Fruit fly (Drosophila melanogaster) whole organism, larva: ENCODE results near the gene Tfb5.

Experiments used
- noc ChIP-seq: fragments of 200-800 bp; sonication (Bioruptor generic); optimal IDR thresholded peaks from 3 replicates; lab custom pipeline; 2019; ENCODE audit warnings: missing biosample characterization, mild to moderate bottlenecking, missing genetic modification characterization, moderate library complexity

Tfb5 gene

DNA sequence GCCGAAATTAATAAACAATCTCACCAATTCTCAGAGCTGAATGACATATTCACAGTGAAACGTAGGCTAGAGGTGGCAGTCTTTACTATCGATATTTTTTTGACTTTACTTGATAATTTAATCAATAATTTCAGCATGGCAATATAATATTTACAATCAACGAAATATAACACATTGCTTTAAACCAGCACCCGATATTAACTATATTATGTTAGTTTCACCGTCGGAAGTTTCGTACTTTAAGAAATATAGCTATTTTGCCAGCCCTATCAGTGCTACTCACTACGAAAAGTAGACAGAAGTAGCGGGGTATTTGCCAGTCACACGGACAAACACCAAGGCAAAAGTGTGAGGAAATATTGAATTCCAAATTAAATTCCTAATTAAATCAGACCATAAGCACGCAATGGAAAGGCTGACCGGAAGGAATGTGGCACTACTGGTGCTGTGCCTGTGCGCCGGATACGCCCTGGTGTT lies at the start of gene Tfb5, which contains the start of the genes CG31917 and SelT:
Gene Tfb5, minus strand, starts transcription at position 51 of the 477 bp plus-strand sequence.
Gene CG31917, minus strand, starts transcription at position 51 of the 477 bp plus-strand sequence.
Gene SelT, plus strand, starts transcription at position 139 of the 477 bp plus-strand sequence.
- TF ChIP-seq noc, result peak; percentile 78

DNA sequence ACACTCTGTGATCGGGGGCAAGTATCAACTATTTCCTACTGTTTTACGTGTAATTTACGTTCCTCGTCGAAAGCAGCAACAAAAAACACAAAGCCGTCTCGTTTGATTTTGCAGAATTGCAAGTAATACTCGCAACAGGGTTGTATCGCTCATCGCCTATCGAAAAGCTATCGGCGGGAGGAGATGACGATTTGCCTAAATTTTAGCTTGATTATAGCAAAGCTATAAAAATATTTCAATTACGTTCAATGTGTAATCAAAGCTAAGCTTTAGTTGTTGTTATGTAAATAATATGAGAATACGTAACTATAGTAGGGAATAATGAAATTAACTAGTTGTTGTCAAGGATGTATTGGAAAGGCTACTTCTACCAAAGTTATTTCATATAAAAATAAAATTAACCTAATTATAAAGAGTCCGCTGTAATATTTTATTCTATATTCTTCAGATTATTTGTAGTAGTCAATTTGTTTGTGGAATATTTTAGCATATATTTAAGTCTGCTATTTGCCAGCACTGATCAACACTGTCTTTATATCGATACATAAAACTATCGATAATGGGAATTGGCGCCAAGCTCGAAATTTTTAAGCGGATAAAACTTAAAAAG lies 49.1 kb upstream of the Tfb5 start, which contains the start of gene Rpn11:
Gene Rpn11, minus strand, starts transcription at position 146 of the 610 bp plus-strand sequence.
- peak; percentile 63 for TF ChIP-seq noc

DNA sequence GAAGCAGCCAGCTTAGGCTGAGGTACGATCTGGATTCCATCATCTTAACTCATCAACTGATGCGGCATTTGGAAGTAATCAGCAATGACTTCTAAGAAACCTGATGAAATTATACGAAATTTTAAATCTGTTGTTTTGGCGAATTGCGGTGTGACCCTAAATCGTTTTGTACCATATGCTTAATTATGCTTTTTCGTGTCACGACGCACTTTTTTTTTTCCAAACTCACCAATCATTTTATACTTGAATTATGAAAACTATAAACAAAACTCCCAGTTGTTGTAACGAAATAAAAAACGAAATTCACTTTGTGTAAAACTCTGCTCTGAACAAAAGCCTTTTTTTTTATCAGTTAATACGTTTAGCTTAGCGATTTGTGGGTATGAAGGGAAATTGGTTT lies 47.5 kb upstream of the Tfb5 start, which contains the start of gene Nepl3:
Gene Nepl3, minus strand, starts transcription at position 155 of the 400 bp plus-strand sequence.
- no peak for TF ChIP-seq noc

DNA sequence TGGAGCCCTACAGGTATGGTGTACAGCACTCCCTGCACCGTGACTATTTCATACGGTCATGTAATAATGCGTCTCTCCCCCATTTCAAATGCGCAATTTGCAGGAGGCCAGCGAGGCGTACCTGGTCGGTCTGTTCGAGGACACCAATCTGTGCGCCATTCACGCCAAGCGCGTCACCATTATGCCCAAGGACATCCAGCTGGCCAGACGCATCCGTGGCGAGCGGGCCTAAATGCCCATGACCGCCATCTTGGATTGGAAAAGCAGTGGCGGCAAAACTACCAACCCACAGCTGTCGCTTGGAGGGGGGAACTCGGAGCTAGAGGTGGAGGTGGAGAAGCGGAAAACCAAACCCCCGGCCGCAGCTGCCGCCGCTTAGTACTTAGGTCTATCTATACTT lies 44.9 kb upstream of the Tfb5 start:
- TF ChIP-seq noc, result no peak

DNA sequence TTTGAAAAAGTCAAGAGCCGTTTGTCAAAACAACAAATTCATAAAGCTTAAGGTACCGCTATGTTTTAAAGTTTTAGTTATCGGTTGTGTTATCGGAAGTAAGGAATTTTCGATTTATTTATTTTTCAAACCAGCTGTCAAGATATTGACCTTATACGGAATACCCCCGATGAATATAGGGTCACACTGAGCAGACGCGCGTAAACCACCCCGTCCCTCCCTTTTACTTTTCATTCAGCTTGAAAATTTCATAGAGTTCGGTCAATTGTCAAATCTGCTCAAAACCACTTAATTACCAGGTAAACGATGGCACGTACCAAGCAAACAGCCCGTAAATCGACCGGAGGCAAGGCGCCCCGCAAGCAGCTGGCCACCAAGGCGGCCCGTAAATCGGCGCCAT lies 44.3 kb upstream of the Tfb5 start, which contains the start of the genes CG14036 and His3.3A:
Gene CG14036, minus strand, starts transcription at position 64 of the 400 bp plus-strand sequence.
Gene His3.3A, plus strand, starts transcription at position 106 of the 400 bp plus-strand sequence.
- no peak for TF ChIP-seq noc

DNA sequence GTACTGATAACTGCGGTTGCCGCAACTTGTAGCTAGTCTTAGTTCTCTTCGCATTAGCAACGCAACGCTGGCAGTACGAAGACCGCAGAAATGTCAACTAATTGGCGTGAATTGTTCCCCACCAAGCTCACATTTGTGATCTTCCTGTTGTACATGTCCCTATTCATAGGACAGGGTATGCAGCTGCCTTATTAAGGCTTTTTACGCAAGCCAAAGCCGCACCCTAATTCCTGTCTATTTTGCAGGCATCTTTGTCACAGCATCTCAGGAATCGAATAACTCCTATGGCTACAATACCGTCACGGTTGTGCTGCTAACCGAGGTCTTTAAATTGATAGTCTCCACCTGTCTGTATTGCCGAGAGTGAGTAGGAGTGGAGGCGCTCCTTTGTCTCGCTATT lies 42.4 kb upstream of the Tfb5 start, which contains the start of gene eIF3h:
Gene eIF3h, minus strand, starts transcription at position 101 of the 400 bp plus-strand sequence.
- no peak for TF ChIP-seq noc

DNA sequence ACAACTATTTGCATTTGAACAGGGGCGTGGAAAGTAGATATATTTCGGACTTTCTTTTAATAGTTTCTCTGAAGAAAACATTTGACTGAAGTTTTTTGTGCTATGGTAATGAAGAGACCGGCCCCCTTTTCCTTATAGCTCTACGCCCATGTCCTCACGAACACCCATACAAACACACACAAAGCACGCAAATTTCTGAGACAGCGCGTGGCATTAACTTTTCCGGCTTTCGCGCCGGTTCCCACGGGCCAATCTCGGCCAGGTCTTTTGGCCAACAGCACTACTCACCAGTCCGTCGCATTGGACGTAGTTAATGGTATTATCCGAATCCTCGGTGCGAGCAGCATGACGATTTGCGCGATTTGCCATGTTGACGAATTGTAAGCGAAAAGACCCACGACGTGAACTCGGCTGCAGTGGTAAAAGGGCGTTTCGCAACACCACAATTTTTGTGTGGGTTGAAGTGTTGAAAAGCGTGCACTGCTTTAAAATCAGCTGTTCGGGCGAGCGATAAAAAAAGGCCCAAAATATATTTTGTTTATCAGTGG lies 41.8 kb upstream of the Tfb5 start, which contains the start of gene senju:
Gene senju, plus strand, starts transcription at position 477 of the 548 bp plus-strand sequence.
- peak; percentile 85 for TF ChIP-seq noc

DNA sequence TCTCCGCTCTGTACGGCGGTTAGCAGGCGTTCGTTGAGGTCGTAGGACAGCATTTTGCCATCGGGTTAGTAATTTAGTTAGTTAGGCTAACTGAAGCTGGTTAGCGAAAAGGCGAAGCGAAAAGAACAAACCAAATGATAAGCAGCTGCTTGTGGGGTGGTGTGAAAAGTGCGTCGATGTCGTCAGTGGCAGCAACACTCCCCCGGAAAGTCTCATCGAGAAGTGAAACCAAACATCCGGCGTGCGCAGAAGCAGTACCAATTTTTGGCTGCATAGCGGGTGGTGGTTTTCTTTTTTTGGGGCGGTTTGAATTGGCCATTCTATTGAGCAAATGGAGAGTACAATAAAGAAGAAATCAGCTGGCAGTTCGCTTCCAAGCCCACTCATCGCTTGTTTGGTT lies 40.2 kb upstream of the Tfb5 start, which contains the start of gene CG9121:
Gene CG9121, minus strand, starts transcription at position 238 of the 400 bp plus-strand sequence.
- no peak for TF ChIP-seq noc

DNA sequence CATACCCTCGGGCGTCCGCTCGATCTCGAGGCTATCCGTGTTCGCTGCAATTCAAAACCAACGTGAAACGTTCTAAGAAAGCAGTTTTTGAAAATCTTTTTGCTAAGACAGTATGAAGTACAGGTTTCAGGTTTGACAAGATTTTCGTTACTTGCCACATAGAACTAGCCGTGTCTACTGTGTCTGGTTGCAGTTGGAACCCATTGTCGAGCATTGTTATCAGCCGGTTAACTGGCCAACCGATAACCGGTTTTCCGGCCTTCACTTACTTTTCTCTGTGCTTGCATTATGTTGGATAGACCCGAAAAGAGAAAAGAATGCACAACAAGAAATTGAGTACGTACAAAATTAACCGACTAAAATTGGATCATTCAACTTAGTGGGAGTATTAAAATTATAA lies 39.3 kb upstream of the Tfb5 start:
- TF ChIP-seq noc, result no peak

DNA sequence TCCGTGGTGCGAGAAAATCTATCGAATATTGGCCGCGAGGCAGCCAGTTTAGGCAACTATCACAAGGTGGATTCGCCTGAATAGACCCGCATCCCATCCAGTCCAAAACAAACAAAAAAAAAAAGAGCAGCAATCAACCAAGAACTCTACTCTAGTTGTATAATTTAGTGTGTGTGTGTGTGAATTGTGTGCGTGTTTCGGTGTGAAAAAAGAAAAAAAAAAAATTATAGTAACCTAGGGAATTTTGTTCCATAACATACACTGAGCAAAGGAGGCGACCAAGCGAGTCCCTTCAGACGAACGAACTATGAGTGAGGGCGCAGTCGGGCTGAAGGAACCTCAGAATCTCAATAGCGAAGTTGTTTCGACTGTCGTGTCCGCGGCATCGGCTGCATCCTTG lies 35.6 kb upstream of the Tfb5 start:
- no peak for TF ChIP-seq noc

DNA sequence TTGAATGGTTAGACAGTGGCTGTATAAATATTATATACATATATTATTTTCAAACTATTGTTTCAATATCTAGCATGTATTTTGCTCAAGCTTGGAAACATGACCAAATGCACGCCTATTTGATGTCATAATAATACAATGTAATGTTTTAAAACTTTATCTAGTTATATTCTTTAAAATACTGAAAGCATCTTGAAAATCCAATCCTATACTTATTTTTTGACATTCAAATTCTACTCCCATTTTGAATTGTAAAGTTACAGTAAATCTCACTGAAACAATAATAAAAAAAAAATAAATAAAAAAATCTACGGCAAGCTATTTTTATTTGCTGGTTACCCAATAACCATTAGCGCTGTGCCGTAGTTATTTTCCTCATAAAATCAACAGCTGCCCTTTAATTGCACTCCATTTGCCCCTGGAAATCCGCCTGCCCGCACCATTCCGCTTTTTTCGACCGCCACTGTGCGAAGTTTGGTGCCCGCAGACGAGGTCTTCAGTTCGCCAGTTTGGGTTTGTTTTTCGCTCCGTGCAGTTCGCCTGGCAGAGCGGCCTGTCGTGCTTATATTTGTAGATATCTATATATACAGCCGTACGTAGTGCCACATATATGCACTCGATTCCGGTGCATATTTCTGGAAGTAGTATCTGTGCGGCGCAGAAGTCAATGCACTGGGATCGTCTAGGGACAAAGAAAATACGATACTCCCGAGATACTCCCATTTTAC lies 34.4 kb upstream of the Tfb5 start:
- no peak for TF ChIP-seq noc

DNA sequence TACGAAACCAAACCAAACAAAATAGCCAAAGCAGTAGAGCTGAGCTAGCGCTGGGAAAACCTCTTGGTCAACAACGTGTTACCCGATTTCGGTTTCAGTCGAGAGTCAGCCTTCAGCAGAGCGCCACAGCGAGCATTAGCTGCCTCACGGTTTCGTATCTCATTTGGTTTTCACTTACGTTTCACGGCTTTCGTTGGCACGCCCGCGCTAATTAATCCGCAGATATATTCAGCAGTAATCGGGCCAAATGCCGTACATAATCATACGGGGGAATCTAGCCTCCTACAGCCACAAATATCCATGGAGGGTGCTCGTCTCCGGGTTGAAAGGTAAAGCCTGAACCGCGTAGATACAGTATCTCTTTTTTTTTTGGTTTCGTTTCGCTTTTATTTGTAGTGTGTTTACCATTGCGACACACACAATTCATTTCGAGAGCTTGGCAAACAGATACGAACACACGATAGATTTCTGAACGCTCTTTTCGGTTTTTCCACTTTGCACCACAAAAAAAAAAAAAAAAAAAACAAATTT lies 33.8 kb upstream of the Tfb5 start, which contains the start of gene CG31650:
Gene CG31650, minus strand, starts transcription at position 352 of the 531 bp plus-strand sequence.
- TF ChIP-seq noc, result peak; percentile 8

DNA sequence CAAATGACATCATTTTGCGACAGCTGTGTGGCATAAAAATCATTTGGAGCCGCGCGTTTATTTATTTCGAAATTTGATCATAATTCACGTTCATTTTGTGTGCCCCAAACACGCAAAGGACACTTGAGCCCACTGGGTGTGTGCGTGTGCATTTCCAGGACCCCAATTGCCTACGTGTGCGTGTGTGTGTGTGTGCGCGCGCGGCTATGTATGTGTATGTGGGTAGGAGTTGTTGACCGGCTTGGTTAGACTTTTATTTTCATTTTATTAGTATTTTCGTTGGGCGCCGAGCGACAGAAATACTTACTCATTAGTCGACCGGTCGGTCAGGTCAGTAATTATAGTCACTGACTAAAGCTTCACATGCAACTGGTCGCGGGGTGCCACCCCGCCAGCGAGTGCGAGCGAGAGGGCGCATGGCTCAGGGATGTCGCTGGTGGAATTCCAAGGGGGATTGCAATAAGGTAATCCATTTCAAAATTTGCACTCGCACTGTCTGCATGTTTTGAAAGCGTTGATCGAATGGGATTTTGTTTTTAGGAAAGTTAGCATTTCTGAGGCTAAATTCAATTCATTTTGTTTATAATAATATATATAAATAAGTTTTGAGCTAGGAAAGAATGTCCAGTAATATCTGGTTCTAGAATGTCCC lies 33.0 kb upstream of the Tfb5 start:
- TF ChIP-seq noc, result peak; percentile 37

DNA sequence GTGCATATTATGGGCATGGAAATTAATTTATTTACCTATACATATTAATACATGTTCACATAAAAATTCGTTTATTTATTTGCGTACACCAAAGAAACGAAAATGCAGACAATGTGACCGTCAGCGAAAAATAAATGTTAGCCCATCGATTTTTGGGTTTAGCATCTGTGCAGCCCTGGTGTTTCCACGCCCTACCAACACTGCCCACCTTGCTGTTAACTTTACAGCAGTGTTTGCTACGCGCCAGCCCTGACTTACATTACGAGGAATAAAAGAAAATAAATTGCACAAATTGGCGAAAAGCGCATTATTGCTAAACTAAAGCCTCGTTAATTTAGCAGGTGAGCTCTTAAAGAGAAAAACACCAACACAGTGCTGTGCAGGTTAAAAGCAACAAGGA lies 32.4 kb upstream of the Tfb5 start, which contains the start of the genes CG33995, CG44000 and CG44001:
Gene CG33995, plus strand, starts transcription at position 228 of the 400 bp plus-strand sequence.
Gene CG44000, plus strand, starts transcription at position 228 of the 400 bp plus-strand sequence.
Gene CG44001, plus strand, starts transcription at position 228 of the 400 bp plus-strand sequence.
- peak; percentile 12 for TF ChIP-seq noc

DNA sequence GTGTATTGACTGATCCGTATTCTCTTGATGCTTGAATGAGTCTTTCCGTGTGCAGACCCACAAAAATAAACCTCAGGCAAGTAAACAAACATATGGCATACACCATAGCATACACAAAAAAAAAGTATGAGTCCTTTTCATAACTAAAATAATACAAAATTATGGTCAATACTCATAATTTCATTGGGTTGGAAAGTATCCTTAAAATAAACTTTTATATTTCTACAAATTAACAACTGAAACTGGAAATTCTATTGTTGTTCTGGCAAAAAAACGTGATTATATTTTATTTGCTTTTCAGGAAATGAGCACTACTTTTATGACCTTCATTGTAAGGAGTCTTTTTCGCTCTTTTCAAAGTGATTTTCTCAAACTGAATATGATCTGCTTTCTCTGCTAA lies 31.4 kb upstream of the Tfb5 start:
- TF ChIP-seq noc, result peak; percentile 61

DNA sequence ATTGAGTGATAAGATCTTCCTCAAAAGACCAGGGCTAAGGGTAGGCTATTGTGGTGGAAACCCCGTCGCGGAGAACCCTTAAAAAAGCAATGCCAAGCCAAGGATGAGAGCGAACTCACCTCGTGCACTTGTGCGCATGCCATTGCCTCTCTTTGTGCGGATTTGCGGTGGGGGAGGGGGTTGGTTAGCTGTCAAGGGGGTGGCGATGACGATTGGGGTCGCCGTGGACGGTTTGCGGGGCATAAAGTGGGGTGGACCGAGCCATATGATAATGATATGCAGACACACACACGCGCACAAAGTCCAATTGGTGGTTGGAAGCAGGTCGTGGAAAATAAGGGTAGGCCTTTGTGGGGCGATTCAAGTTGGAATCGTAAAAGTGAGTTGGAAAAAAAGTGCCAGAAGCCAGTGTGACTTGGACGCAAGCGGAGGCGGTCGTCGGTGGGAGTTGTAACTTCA lies 26.8 kb upstream of the Tfb5 start, which contains the start of the genes CG14042 and SP555:
Gene CG14042, plus strand, starts transcription at position 308 of the 459 bp plus-strand sequence.
Gene SP555, plus strand, starts transcription at position 308 of the 459 bp plus-strand sequence.
- TF ChIP-seq noc, result no peak
